Fruit fly (Drosophila melanogaster) whole organism, wandering third instar larva: ENCODE data around the gene CG10311.

Experiments used
- Abd-B ChIP-seq: fragments of >200 bp; optimal IDR thresholded peaks from 2 replicates; lab custom pipeline; 2017; ENCODE audit warnings: missing biosample characterization, missing genetic modification characterization
- CG32264 ChIP-seq: fragments of 200-800 bp; sonication (Bioruptor generic); optimal IDR thresholded peaks from 2 replicates; lab custom pipeline; 2016; ENCODE audit warnings: missing biosample characterization, missing genetic modification characterization
- CG9705 ChIP-seq: fragments of 200-800 bp; sonication (Bioruptor generic); optimal IDR thresholded peaks from 2 replicates; lab custom pipeline; 2018; ENCODE audit warnings: missing biosample characterization, mild to moderate bottlenecking, missing genetic modification characterization
- CrebA ChIP-seq: fragments of 200-800 bp; sonication (Bioruptor generic); optimal IDR thresholded peaks from 2 replicates; lab custom pipeline; 2016; ENCODE audit warnings: missing biosample characterization, mild to moderate bottlenecking, missing genetic modification characterization, borderline replicate concordance
- Dif ChIP-seq: fragments of 200-275, 200-300 bp; sonication (Bioruptor generic); optimal IDR thresholded peaks from 2 replicates; lab custom pipeline; 2018; ENCODE audit warnings: missing biosample characterization, missing genetic modification characterization; ENCODE audit not compliant: partially characterized antibody
- GATAd ChIP-seq: sonication (Bioruptor generic); optimal IDR thresholded peaks from 2 replicates; lab custom pipeline; 2016; ENCODE audit warnings: missing biosample characterization, missing genetic modification characterization
- HLH106 ChIP-seq: fragments of 200-800 bp; optimal IDR thresholded peaks from 3 replicates; lab custom pipeline; 2019; ENCODE audit warnings: missing biosample characterization, mild to moderate bottlenecking, missing genetic modification characterization, moderate library complexity
- Hnf4 ChIP-seq: fragments of 200-800 bp; sonication (Bioruptor generic); optimal IDR thresholded peaks from 2 replicates; lab custom pipeline; 2016; ENCODE audit warnings: missing biosample characterization, mild to moderate bottlenecking, missing genetic modification characterization
- Hr83 ChIP-seq: fragments of 200-300 bp; sonication (Bioruptor generic); optimal IDR thresholded peaks from 2 replicates; lab custom pipeline; 2016; ENCODE audit warnings: missing biosample characterization, mild to moderate bottlenecking, missing genetic modification characterization, moderate library complexity; ENCODE audit not compliant: poor library complexity, severe bottlenecking
- Mio ChIP-seq: sonication (Bioruptor generic); optimal IDR thresholded peaks from 2 replicates; lab custom pipeline; 2016; ENCODE audit warnings: missing biosample characterization, missing genetic modification characterization
- Myc ChIP-seq: fragments of >200 bp; optimal IDR thresholded peaks from 2 replicates; lab custom pipeline; 2017
- N ChIP-seq: fragments of >200 bp; optimal IDR thresholded peaks from 2 replicates; lab custom pipeline; 2018; ENCODE audit warnings: missing biosample characterization, missing external identifiers, missing genetic modification characterization
- OdsH ChIP-seq: fragments of 200-800 bp; sonication (Bioruptor generic); optimal IDR thresholded peaks from 2 replicates; lab custom pipeline; 2016; ENCODE audit warnings: missing biosample characterization, mild to moderate bottlenecking, missing genetic modification characterization
- Rel ChIP-seq, 2 experiments: fragments of 200-800 bp; sonication (Bioruptor generic) in 1 of 2; optimal IDR thresholded peaks; 2 replicates in 1 of 2; 3 replicates in 1 of 2; lab custom pipeline; 2016 to 2019; ENCODE audit warnings: mild to moderate bottlenecking in 2 of 2, missing biosample characterization in 2 of 2, missing genetic modification characterization in 2 of 2, moderate library complexity in 1 of 2
- Sp1 ChIP-seq: fragments of 200-800 bp; sonication (Bioruptor generic); optimal IDR thresholded peaks from 3 replicates; lab custom pipeline; 2019; ENCODE audit warnings: missing biosample characterization, mild to moderate bottlenecking, missing genetic modification characterization, moderate library complexity
- br ChIP-seq: fragments of 200-800 bp; sonication (Bioruptor generic); optimal IDR thresholded peaks from 2 replicates; lab custom pipeline; 2016; ENCODE audit warnings: missing biosample characterization, missing genetic modification characterization
- dl ChIP-seq, 2 experiments: fragments of 175-275, 200-275 bp in 1 of 2; fragments of 200-275 bp in 1 of 2; sonication (Bioruptor generic); optimal IDR thresholded peaks; lab custom pipeline; 2018; ENCODE audit warnings: mild to moderate bottlenecking in 2 of 2, missing biosample characterization in 2 of 2, missing genetic modification characterization in 2 of 2, moderate library complexity in 2 of 2; ENCODE audit not compliant: partially characterized antibody in 2 of 2, insufficient read depth in 1 of 2
- dmrt93B ChIP-seq: fragments of 200-800 bp; sonication (Bioruptor generic); optimal IDR thresholded peaks from 2 replicates; lab custom pipeline; 2018; ENCODE audit warnings: missing biosample characterization, mild to moderate bottlenecking, missing genetic modification characterization
- dsf ChIP-seq: sonication (Bioruptor generic); optimal IDR thresholded peaks from 2 replicates; lab custom pipeline; 2016; ENCODE audit warnings: missing biosample characterization, missing genetic modification characterization, borderline replicate concordance
- foxo ChIP-seq, 2 experiments: fragments of 200-800 bp; sonication (Bioruptor generic); optimal IDR thresholded peaks; 2 replicates in 1 of 2; 3 replicates in 1 of 2; lab custom pipeline; 2016 to 2017; ENCODE audit warnings: missing biosample characterization in 2 of 2, missing genetic modification characterization in 2 of 2
- fru ChIP-seq: fragments of 200-800 bp; sonication (Bioruptor generic); optimal IDR thresholded peaks from 3 replicates; lab custom pipeline; 2016; ENCODE audit warnings: missing biosample characterization, mild to moderate bottlenecking, missing genetic modification characterization
- h ChIP-seq: fragments of 200-800 bp; sonication (Bioruptor generic); optimal IDR thresholded peaks from 3 replicates; lab custom pipeline; 2016; ENCODE audit warnings: missing biosample characterization, mild to moderate bottlenecking, missing genetic modification characterization
- lola ChIP-seq: fragments of >200 bp; optimal IDR thresholded peaks from 2 replicates; lab custom pipeline; 2017; ENCODE audit warnings: missing biosample characterization, missing genetic modification characterization
- rgr ChIP-seq: fragments of 200-800 bp; sonication (Bioruptor generic); optimal IDR thresholded peaks from 3 replicates; lab custom pipeline; 2016; ENCODE audit warnings: missing biosample characterization, mild to moderate bottlenecking, missing genetic modification characterization
- tai ChIP-seq: sonication (Bioruptor generic); optimal IDR thresholded peaks from 2 replicates; lab custom pipeline; 2016; ENCODE audit warnings: missing biosample characterization, missing genetic modification characterization
- usp ChIP-seq: fragments of >200 bp; optimal IDR thresholded peaks from 2 replicates; lab custom pipeline; 2017; ENCODE audit warnings: missing biosample characterization, missing genetic modification characterization
- woc ChIP-seq: sonication (Bioruptor generic); optimal IDR thresholded peaks from 2 replicates; lab custom pipeline; 2016; ENCODE audit warnings: missing biosample characterization, mild to moderate bottlenecking, missing genetic modification characterization

Gene CG10311

DNA sequence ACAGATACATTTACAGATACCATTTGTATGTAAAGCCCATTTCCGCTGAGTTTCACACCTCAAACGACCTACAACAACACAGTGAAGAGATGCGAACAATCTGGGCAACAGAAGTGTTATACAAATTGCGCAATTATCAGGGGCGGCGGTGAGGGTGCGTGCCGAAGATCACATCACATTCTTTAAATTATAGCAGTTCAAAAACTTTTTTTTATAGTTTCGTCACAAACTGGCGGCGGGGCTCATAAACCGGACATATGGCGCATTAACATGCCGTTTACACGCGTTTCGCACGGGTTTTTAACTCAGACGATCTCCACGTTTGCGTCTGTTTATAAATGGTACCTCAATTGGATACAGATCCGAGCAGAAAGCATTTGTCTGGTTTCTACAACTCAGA is 3.6 kb downstream of the CG10311 start:
- TF ChIP-seq h (GFP tag; lab: Kevin White, UChicago) (no peak), CG9705 (no peak), woc (GFP tag; lab: Kevin White, UChicago) (no peak)
- TF ChIP-seq, all 38 proteins: peak for 0

DNA sequence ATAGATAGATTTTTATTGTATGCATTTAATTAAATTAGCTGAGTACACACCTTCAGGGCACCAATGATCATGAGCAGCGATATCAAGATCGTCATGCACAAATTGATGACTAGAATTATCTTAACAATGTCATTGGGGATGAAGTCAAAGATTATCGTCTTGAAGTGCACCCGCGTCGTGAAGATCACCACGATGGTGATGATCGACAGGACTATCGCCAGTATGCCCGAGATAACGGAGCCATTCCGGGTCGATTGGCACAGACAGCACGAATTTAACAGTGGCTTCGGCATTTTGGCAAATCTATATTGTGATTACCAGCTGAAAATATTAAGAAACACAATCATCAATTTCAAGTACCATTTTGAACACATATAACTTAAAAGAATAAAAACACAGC is 4.8 kb downstream of the CG10311 start:
- TF ChIP-seq br (GFP tag; lab: Kevin White, UChicago) (no peak), CG9705 (no peak), rgr (no peak), fru (no peak), h (GFP tag; lab: Kevin White, UChicago) (no peak), Hr83 (GFP tag; lab: Kevin White, UChicago) (no peak), CG32264 (GFP tag; lab: Kevin White, UChicago) (no peak), Mio (GFP tag; lab: Kevin White, UChicago) (no peak), Hnf4 (GFP tag; lab: Kevin White, UChicago) (no peak)

DNA sequence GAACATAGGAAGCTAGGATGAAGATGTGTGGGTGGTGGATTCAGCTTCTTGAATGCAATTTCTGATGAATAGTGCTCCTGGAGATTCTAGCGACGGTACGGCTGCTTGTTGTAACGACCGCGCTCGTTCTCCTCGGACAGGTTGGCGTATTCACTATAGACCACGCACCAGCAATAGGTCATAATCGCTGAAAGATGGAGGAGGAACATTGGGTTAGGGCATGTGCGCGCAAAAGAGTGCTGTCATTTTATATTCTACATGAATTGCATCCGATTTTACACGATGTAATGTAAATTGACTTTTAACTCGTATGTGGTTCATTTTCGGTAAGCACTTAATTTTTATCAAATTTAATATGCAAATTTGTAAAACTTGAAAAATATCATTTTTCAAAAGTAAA is 5.8 kb downstream of the CG10311 start:
- no peak for TF ChIP-seq woc (GFP tag; lab: Kevin White, UChicago)
- peak; percentile 21 for TF ChIP-seq Myc (lab: Kevin White, UChicago)
- TF ChIP-seq, all 38 proteins: peak for 1

DNA sequence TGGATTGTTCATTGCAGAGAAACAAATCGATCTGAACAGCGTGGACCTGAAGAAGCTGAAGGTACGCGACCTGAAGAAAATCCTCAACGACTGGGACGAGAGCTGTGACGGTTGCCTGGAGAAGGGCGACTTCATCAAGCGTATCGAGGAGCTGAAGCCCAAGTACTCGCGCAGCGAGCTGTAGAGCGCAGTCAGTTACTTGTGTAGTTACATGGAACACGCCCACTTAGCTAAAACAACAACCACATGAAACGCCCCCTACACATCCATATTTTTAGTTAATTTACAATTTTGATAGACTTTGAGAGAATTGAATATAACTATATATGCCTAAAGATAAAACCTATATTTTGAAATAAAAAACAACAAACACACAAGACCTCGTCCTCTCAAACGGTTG is 6.4 kb downstream of the CG10311 start:
- TF ChIP-seq br (GFP tag; lab: Kevin White, UChicago) (no peak), HLH106 (tag; lab: Kevin White, UChicago) (no peak), h (GFP tag; lab: Kevin White, UChicago) (no peak), Hr83 (GFP tag; lab: Kevin White, UChicago) (no peak), CrebA (GFP tag; lab: Kevin White, UChicago) (no peak), OdsH (GFP tag; lab: Kevin White, UChicago) (no peak)

dm6 chr3R:16349111-16349655 is 7.6 kb downstream of the CG10311 start, which contains the start of the genes CG14879 and Manf:
Gene CG14879, minus strand, starts transcription at chr3R:16349226.
Gene Manf, plus strand, starts transcription at chr3R:16349404.
- peak; percentile 22 for TF ChIP-seq Hnf4 (GFP tag; lab: Kevin White, UChicago)
- TF ChIP-seq CrebA (GFP tag; lab: Kevin White, UChicago) = peak; percentile 92
- peak; percentile 26 for TF ChIP-seq h (GFP tag; lab: Kevin White, UChicago)
- no peak for TF ChIP-seq Dif (GFP tag; lab: Kevin White, UChicago)
- TF ChIP-seq br (GFP tag; lab: Kevin White, UChicago) = no peak
- TF ChIP-seq rgr = peak; percentile 20
- no peak for TF ChIP-seq Rel (GFP tag; optimal IDR thresholded peaks at IDR 0.05; lab: Kevin White, UChicago)
- TF ChIP-seq Rel (tag; optimal IDR thresholded peaks at IDR 0.05; lab: Kevin White, UChicago) = peak; percentile 69
- TF ChIP-seq Sp1 = no peak
- TF ChIP-seq Hr83 (GFP tag; lab: Kevin White, UChicago) = peak; percentile 17
- TF ChIP-seq Abd-B (GFP tag; lab: Kevin White, UChicago) = no peak

- TF ChIP-seq dsf (GFP tag; lab: Kevin White, UChicago) (no peak), Sp1 (no peak), GATAd (GFP tag; lab: Kevin White, UChicago) (no peak), N (no peak), dmrt93B (no peak), CrebA (GFP tag; lab: Kevin White, UChicago) (no peak), lola (no peak), OdsH (GFP tag; lab: Kevin White, UChicago) (no peak), foxo (GFP tag; optimal IDR thresholded peaks at IDR 0.05; lab: Kevin White, UChicago) (no peak), Rel (GFP tag; optimal IDR thresholded peaks at IDR 0.05; lab: Kevin White, UChicago) (no peak), Rel (tag; optimal IDR thresholded peaks at IDR 0.05; lab: Kevin White, UChicago) (no peak), dl (GFP tag; optimal IDR thresholded peaks at IDR 0.05; lab: Kevin White, UChicago; ENCODE audit: insufficient read depth in 1 of 2, partially characterized antibody in 2 of 2) (no peak), usp (no peak), rgr (no peak), Abd-B (GFP tag; lab: Kevin White, UChicago) (no peak), tai (GFP tag; lab: Kevin White, UChicago) (no peak)
These were observed 8.5 kb downstream of the CG10311 start for dm6 chr3R:16348289-16348688.
